Fruit fly (Drosophila melanogaster) whole organism, embryonic: ENCODE data around the gene Lrpprc2.

ENCODE experiments used
- Ada2b ChIP-seq: fragments of 200-800 bp; sonication (Bioruptor generic); IDR thresholded peaks from 2 replicates; pipeline ENCODE4 v1.3.6; 2022; ENCODE audit warnings: missing biosample characterization, missing genetic modification characterization
- Atf-2 ChIP-seq: fragments of 200-800 bp; sonication (Bioruptor generic); optimal IDR thresholded peaks from 2 replicates; lab custom pipeline; 2016; ENCODE audit warnings: missing biosample characterization, missing genetic modification characterization
- CG12942 ChIP-seq: fragments of 200-800 bp; sonication (Bioruptor generic); optimal IDR thresholded peaks from 3 replicates; lab custom pipeline; 2016; ENCODE audit warnings: missing biosample characterization, missing genetic modification characterization
- CG14710 ChIP-seq: fragments of 200-800 bp; sonication (Bioruptor generic); optimal IDR thresholded peaks from 3 replicates; lab custom pipeline; 2019; ENCODE audit warnings: missing biosample characterization, mild to moderate bottlenecking, missing genetic modification characterization, moderate library complexity
- CG15514 ChIP-seq: fragments of 200-800 bp; sonication (Bioruptor generic); optimal IDR thresholded peaks from 3 replicates; lab custom pipeline; 2017; ENCODE audit warnings: missing biosample characterization, missing genetic modification characterization, mild to moderate bottlenecking, moderate library complexity, missing genetic modification reagents
- CG1603 ChIP-seq: fragments of 200-800 bp; sonication (Bioruptor generic); optimal IDR thresholded peaks from 2 replicates; lab custom pipeline; 2019; ENCODE audit warnings: missing biosample characterization, mild to moderate bottlenecking, missing genetic modification characterization, moderate library complexity
- CG16815 ChIP-seq: fragments of 200-800 bp; sonication (Bioruptor generic); optimal IDR thresholded peaks from 3 replicates; lab custom pipeline; 2017; ENCODE audit warnings: missing biosample characterization, mild to moderate bottlenecking, missing genetic modification characterization
- CG17186 ChIP-seq: fragments of 200-800 bp; sonication (Bioruptor generic); optimal IDR thresholded peaks from 3 replicates; lab custom pipeline; 2017; ENCODE audit warnings: missing biosample characterization, missing genetic modification reagents, missing genetic modification characterization
- CG1792 ChIP-seq: fragments of 200-800 bp; sonication (Bioruptor generic); optimal IDR thresholded peaks from 2 replicates; lab custom pipeline; 2016; ENCODE audit warnings: missing biosample characterization, missing genetic modification characterization
- CG2120 ChIP-seq: fragments of 200-800 bp; sonication (Bioruptor generic); optimal IDR thresholded peaks from 3 replicates; lab custom pipeline; 2016; ENCODE audit warnings: missing biosample characterization, missing genetic modification characterization
- CG30403 ChIP-seq: fragments of 200-800 bp; sonication (Bioruptor generic); optimal IDR thresholded peaks from 3 replicates; lab custom pipeline; 2016; ENCODE audit warnings: missing biosample characterization, missing genetic modification characterization
- CG32772 ChIP-seq: fragments of 200-800 bp; sonication (Bioruptor generic); IDR thresholded peaks from 2 replicates; pipeline ENCODE4 v1.3.6; 2022; ENCODE audit warnings: missing biosample characterization, missing genetic modification characterization
- CG6791 ChIP-seq: fragments of 200-800 bp; sonication (Bioruptor generic); IDR thresholded peaks from 3 replicates; pipeline ENCODE4 v1.3.6; 2022; ENCODE audit warnings: missing biosample characterization, missing genetic modification characterization; ENCODE audit not compliant: partially characterized antibody
- CG7271 ChIP-seq: fragments of 200-800 bp; sonication (Bioruptor generic); optimal IDR thresholded peaks from 2 replicates; lab custom pipeline; 2018; ENCODE audit warnings: missing biosample characterization, mild to moderate bottlenecking, missing genetic modification characterization, moderate library complexity
- CG8944 ChIP-seq: fragments of 200-800 bp; sonication (Bioruptor generic); optimal IDR thresholded peaks from 3 replicates; lab custom pipeline; 2016; ENCODE audit warnings: missing biosample characterization, missing genetic modification characterization
- CoRest ChIP-seq: fragments of 200-800 bp; sonication (Bioruptor generic); optimal IDR thresholded peaks from 3 replicates; lab custom pipeline; 2018; ENCODE audit warnings: missing biosample characterization, mild to moderate bottlenecking, missing genetic modification characterization, moderate library complexity
- Dbx ChIP-seq: fragments of 200-800 bp; sonication (Bioruptor generic); IDR thresholded peaks from 3 replicates; pipeline ENCODE4 v1.3.6; 2022; ENCODE audit warnings: missing biosample characterization, missing genetic modification characterization
- Dll ChIP-seq: fragments of 200-800 bp; sonication (Bioruptor generic); IDR thresholded peaks from 4 replicates; pipeline ENCODE4 v1.3.6; 2022; ENCODE audit warnings: missing biosample characterization, missing genetic modification characterization; ENCODE audit not compliant: partially characterized antibody
- Doc3 ChIP-seq: fragments of 200-800 bp; sonication (Bioruptor generic); IDR thresholded peaks from 3 replicates; pipeline ENCODE4 v1.3.6; 2022; ENCODE audit warnings: missing biosample characterization, missing genetic modification characterization; ENCODE audit not compliant: partially characterized antibody
- Fer3 ChIP-seq: fragments of 200-800 bp; sonication (Bioruptor generic); optimal IDR thresholded peaks from 2 replicates; lab custom pipeline; 2018; ENCODE audit warnings: missing biosample characterization, mild to moderate bottlenecking, missing genetic modification characterization, moderate library complexity
- HLH54F ChIP-seq: fragments of 200-800 bp; sonication (Bioruptor generic); optimal IDR thresholded peaks from 3 replicates; lab custom pipeline; 2016; ENCODE audit warnings: missing biosample characterization, missing genetic modification characterization
- MBD-R2 ChIP-seq: fragments of 200-800 bp; sonication (Bioruptor generic); IDR thresholded peaks from 2 replicates; pipeline ENCODE4 v1.3.6; 2022; ENCODE audit warnings: missing biosample characterization, missing genetic modification characterization
- Opbp ChIP-seq: fragments of 200-800 bp; sonication (Bioruptor generic); IDR thresholded peaks from 3 replicates; pipeline ENCODE4 v1.3.6; 2022; ENCODE audit warnings: missing biosample characterization, missing genetic modification characterization; ENCODE audit not compliant: partially characterized antibody
- Ravus ChIP-seq: fragments of 200-800 bp; sonication (Bioruptor generic); IDR thresholded peaks from 2 replicates; pipeline ENCODE4 v1.3.6; 2022; ENCODE audit warnings: missing biosample characterization, missing genetic modification characterization
- Scr ChIP-seq: fragments of 200-800 bp; sonication (Bioruptor generic); IDR thresholded peaks from 2 replicates; pipeline ENCODE4 v1.3.6; 2022; ENCODE audit warnings: missing biosample characterization, missing genetic modification characterization; ENCODE audit not compliant: partially characterized antibody
- Xbp1 ChIP-seq: fragments of 200-800 bp; sonication (Bioruptor generic); optimal IDR thresholded peaks from 3 replicates; lab custom pipeline; 2016; ENCODE audit warnings: missing biosample characterization, mild to moderate bottlenecking, missing genetic modification characterization
- bab2 ChIP-seq: fragments of 200-800 bp; sonication (Bioruptor generic); optimal IDR thresholded peaks from 2 replicates; lab custom pipeline; 2016; ENCODE audit warnings: missing biosample characterization, missing genetic modification characterization
- caup ChIP-seq: fragments of 200-800 bp; sonication (Bioruptor generic); optimal IDR thresholded peaks from 3 replicates; lab custom pipeline; 2017; ENCODE audit warnings: missing biosample characterization, mild to moderate bottlenecking, missing genetic modification characterization, moderate library complexity; ENCODE audit not compliant: severe bottlenecking
- chinmo ChIP-seq: fragments of 200-800 bp; sonication (Bioruptor generic); IDR thresholded peaks from 4 replicates; pipeline ENCODE4 v1.3.6; 2022; ENCODE audit warnings: missing biosample characterization, missing genetic modification characterization; ENCODE audit not compliant: partially characterized antibody
- danr ChIP-seq: fragments of 200-800 bp; sonication (Bioruptor generic); IDR thresholded peaks from 2 replicates; pipeline ENCODE4 v1.3.6; 2022; ENCODE audit warnings: missing biosample characterization, missing genetic modification characterization
- dm ChIP-seq: fragments of 200-800 bp; sonication (Bioruptor generic); optimal IDR thresholded peaks from 3 replicates; lab custom pipeline; 2016; ENCODE audit warnings: missing biosample characterization, missing genetic modification characterization
- fu2 ChIP-seq: fragments of 200-800 bp; sonication (Bioruptor generic); optimal IDR thresholded peaks from 2 replicates; lab custom pipeline; 2016; ENCODE audit warnings: missing biosample characterization, missing genetic modification characterization
- gce ChIP-seq: fragments of 200-800 bp; sonication (Bioruptor generic); IDR thresholded peaks from 3 replicates; pipeline ENCODE4 v1.3.6; 2022; ENCODE audit warnings: missing biosample characterization, missing genetic modification characterization
- gt ChIP-seq: fragments of 200-800 bp; sonication (Bioruptor generic); IDR thresholded peaks from 2 replicates; pipeline ENCODE4 v1.3.6; 2022; ENCODE audit warnings: missing biosample characterization, missing genetic modification characterization
- hbn ChIP-seq: fragments of 200-800 bp; sonication (Bioruptor generic); IDR thresholded peaks from 2 replicates; pipeline ENCODE4 v1.3.6; 2022; ENCODE audit warnings: missing biosample characterization, missing genetic modification characterization; ENCODE audit not compliant: partially characterized antibody
- hth ChIP-seq: fragments of >200 bp; optimal IDR thresholded peaks from 2 replicates; lab custom pipeline; 2017; ENCODE audit warnings: inconsistent platforms
- kah ChIP-seq: fragments of 200-800 bp; sonication (Bioruptor generic); optimal IDR thresholded peaks from 2 replicates; lab custom pipeline; 2018; ENCODE audit warnings: missing biosample characterization, mild to moderate bottlenecking, missing genetic modification characterization
- kni ChIP-seq: fragments of 200-800 bp; sonication (Bioruptor generic); optimal IDR thresholded peaks from 3 replicates; lab custom pipeline; 2017; ENCODE audit warnings: mild to moderate bottlenecking, missing biosample characterization, missing genetic modification reagents, missing genetic modification characterization
- lbe ChIP-seq: fragments of 200-800 bp; sonication (Bioruptor generic); optimal IDR thresholded peaks from 2 replicates; lab custom pipeline; 2016; ENCODE audit warnings: missing biosample characterization, mild to moderate bottlenecking, missing genetic modification characterization
- lilli ChIP-seq: fragments of 200-800 bp; sonication (Bioruptor generic); optimal IDR thresholded peaks from 3 replicates; lab custom pipeline; 2016; ENCODE audit warnings: missing biosample characterization, missing genetic modification characterization
- mam ChIP-seq: fragments of 200-800 bp; sonication (Bioruptor generic); optimal IDR thresholded peaks from 3 replicates; lab custom pipeline; 2016; ENCODE audit warnings: missing biosample characterization, missing genetic modification characterization
- pan ChIP-seq, 4 experiments: fragments of >200 bp in 3 of 4; fragments of 200-800 bp in 1 of 4; sonication (Bioruptor generic) in 1 of 4; optimal IDR thresholded peaks in 3 of 4; IDR thresholded peaks in 1 of 4; 2 replicates each; pipeline versions ENCODE4 v1.3.6 to Lab custom; 2017 to 2022; ENCODE audit warnings: missing biosample characterization in 2 of 4, missing genetic modification characterization in 2 of 4, mixed read lengths in 1 of 4
- pfk ChIP-seq: fragments of 200-800 bp; sonication (Bioruptor generic); optimal IDR thresholded peaks from 2 replicates; lab custom pipeline; 2018; ENCODE audit warnings: missing biosample characterization, mild to moderate bottlenecking, missing genetic modification characterization, moderate library complexity
- repo ChIP-seq: fragments of 200-800 bp; sonication (Bioruptor generic); optimal IDR thresholded peaks from 2 replicates; lab custom pipeline; 2016; ENCODE audit warnings: missing biosample characterization, missing genetic modification characterization
- sna ChIP-seq: fragments of 200-800 bp; sonication (Bioruptor generic); IDR thresholded peaks from 2 replicates; pipeline ENCODE4 v1.3.6; 2022; ENCODE audit warnings: missing biosample characterization, missing genetic modification characterization; ENCODE audit not compliant: partially characterized antibody
- stwl ChIP-seq: fragments of 200-800 bp; sonication (Bioruptor generic); optimal IDR thresholded peaks from 3 replicates; lab custom pipeline; 2018; ENCODE audit warnings: missing biosample characterization, mild to moderate bottlenecking, missing genetic modification characterization, moderate library complexity
- tx ChIP-seq: fragments of 200-800 bp; sonication (Bioruptor generic); optimal IDR thresholded peaks from 2 replicates; lab custom pipeline; 2016; ENCODE audit warnings: missing biosample characterization, missing genetic modification characterization
- vnd ChIP-seq: fragments of 200-800 bp; sonication (Bioruptor generic); IDR thresholded peaks from 3 replicates; pipeline ENCODE4 v1.3.6; 2022; ENCODE audit warnings: missing biosample characterization, missing genetic modification characterization; ENCODE audit not compliant: partially characterized antibody
- zfh2 ChIP-seq: fragments of 200-800 bp; sonication (Bioruptor generic); optimal IDR thresholded peaks from 2 replicates; lab custom pipeline; 2016; ENCODE audit warnings: missing biosample characterization, missing genetic modification characterization

Gene Lrpprc2

DNA sequence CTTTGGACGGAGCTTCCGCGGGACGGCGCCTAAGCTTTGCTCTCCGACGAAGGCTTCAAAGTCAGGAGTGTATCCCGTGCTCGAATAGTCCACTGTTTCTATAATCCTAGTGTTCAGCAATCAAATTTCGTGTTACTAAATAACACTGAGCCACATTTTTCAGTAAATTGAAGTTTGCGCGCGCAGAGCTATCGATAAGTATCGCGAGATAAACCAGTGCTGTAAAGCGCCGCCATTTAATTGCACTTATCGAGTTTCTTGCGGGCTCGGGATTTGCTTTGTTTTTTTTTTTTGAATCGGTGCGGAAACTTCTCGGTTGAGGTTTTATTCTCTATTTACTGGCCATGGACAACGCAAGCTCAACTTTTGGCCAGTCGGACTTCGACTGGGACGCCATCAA is 16.4 kb upstream of the Lrpprc2 start, which contains the start of the genes Rab27 and mei-38 (continued):
- TF ChIP-seq caup (GFP tag; lab: Kevin White, UChicago) = peak; percentile 22
- no peak for TF ChIP-seq Ada2b (GFP tag; lab: Robert Waterston, UW)
- TF ChIP-seq MBD-R2 (GFP tag; lab: Robert Waterston, UW) = peak; percentile 67
- TF ChIP-seq CG7271 (tag; lab: Kevin White, UChicago) = no peak
- peak; percentile 54 for TF ChIP-seq CG32772 (GFP tag; lab: Robert Waterston, UW)
- TF ChIP-seq Ravus (GFP tag; lab: Robert Waterston, UW) = no peak
- no peak for TF ChIP-seq CG12942 (GFP tag; lab: Kevin White, UChicago)
- TF ChIP-seq CG14710 (tag; lab: Kevin White, UChicago) = peak; percentile 38
- peak; percentile 43 for TF ChIP-seq CG1603
- TF ChIP-seq CG16815 = no peak
- TF ChIP-seq danr = no peak
- TF ChIP-seq lilli (GFP tag; lab: Kevin White, UChicago) = peak; percentile 18
- no peak for TF ChIP-seq hth
- no peak for TF ChIP-seq kah
- peak; percentile 74 for TF ChIP-seq Scr
- peak; percentile 17 for TF ChIP-seq mam
- TF ChIP-seq sna (GFP tag; lab: Robert Waterston, UW) = peak; percentile 63; the same call in 1 of the 2 replicates
- peak; percentile 23 for TF ChIP-seq stwl
- peak; percentile 4 for TF ChIP-seq lbe (GFP tag; lab: Kevin White, UChicago)
- TF ChIP-seq vnd (GFP tag; lab: Robert Waterston, UW) = 0 out of 3 replicates have a peak, but pooled peaks have one; percentile 45
- peak; percentile 56 for TF ChIP-seq CG2120 (GFP tag; lab: Kevin White, UChicago)
- TF ChIP-seq CoRest (tag; lab: Kevin White, UChicago) = peak; percentile 8
- TF ChIP-seq dm (GFP tag; lab: Kevin White, UChicago) = no peak
- TF ChIP-seq CG17186 (GFP tag; lab: Kevin White, UChicago) = peak; percentile 75
- peak; percentile 71; the same call in 3 of the 4 replicates for TF ChIP-seq Dll (GFP tag; lab: Robert Waterston, UW)
- TF ChIP-seq CG30403 = peak; percentile 19
- peak; percentile 57; the same call in 1 of the 2 replicates for TF ChIP-seq hbn (GFP tag; lab: Robert Waterston, UW)
- peak; percentile 3 for TF ChIP-seq fu2 (GFP tag; lab: Kevin White, UChicago)
- peak; percentile 5 for TF ChIP-seq repo (GFP tag; lab: Kevin White, UChicago)
- TF ChIP-seq zfh2 (GFP tag; lab: Kevin White, UChicago) = peak; percentile 53
- peak; percentile 23 for TF ChIP-seq CG1792 (GFP tag; lab: Kevin White, UChicago)
- peak; percentile 74 for TF ChIP-seq CG6791 (GFP tag; lab: Robert Waterston, UW)
- TF ChIP-seq tx = no peak
- 0 out of 3 replicates have a peak, but pooled peaks have one; percentile 35 for TF ChIP-seq Doc3 (GFP tag; lab: Robert Waterston, UW)
- no peak for TF ChIP-seq Atf-2 (GFP tag; lab: Kevin White, UChicago)
- TF ChIP-seq CG8944 (GFP tag; lab: Kevin White, UChicago) = no peak
- TF ChIP-seq pfk (GFP tag; lab: Kevin White, UChicago) = no peak
- peak; percentile 3 for TF ChIP-seq bab2 (GFP tag; lab: Kevin White, UChicago)
- peak; percentile 62 for TF ChIP-seq CG15514
- peak; percentile 54 for TF ChIP-seq HLH54F (GFP tag; lab: Kevin White, UChicago)
- TF ChIP-seq Dbx (GFP tag; lab: Robert Waterston, UW) = 0 out of 3 replicates have a peak, but pooled peaks have one; percentile 14
- TF ChIP-seq chinmo (GFP tag; lab: Robert Waterston, UW) = 0 out of 4 replicates have a peak, but pooled peaks have one; percentile 61
- TF ChIP-seq Opbp (GFP tag; lab: Robert Waterston, UW) = peak; percentile 78
- TF ChIP-seq kni (GFP tag; lab: Kevin White, UChicago) = no peak
- TF ChIP-seq Fer3 (tag; lab: Kevin White, UChicago) = no peak
- TF ChIP-seq gt = no peak
- TF ChIP-seq Xbp1 (GFP tag; lab: Kevin White, UChicago) = peak; percentile 20
- TF ChIP-seq gce = no peak
- TF ChIP-seq pan (optimal IDR thresholded peaks at IDR 0.05; lab: Kevin White, UChicago) = no peak
- peak in 1 of 2 experiments; percentile 19 for TF ChIP-seq pan (GFP tag; optimal IDR thresholded peaks at IDR 0.05 in 1 of 2, IDR thresholded peaks at IDR 0.05 in 1 of 2)
